Fruit fly (Drosophila melanogaster) whole organism, embryonic: ENCODE results near the gene CG13896.

Experiments
- Abd-B ChIP-seq: fragments of 200-800 bp; sonication (Bioruptor generic); optimal IDR thresholded peaks from 2 replicates; lab custom pipeline; 2018; ENCODE audit warnings: missing biosample characterization, mild to moderate bottlenecking, missing genetic modification characterization, moderate library complexity
- Asciz ChIP-seq: fragments of 200-800 bp; sonication (Bioruptor generic); optimal IDR thresholded peaks from 2 replicates; lab custom pipeline; 2017; ENCODE audit warnings: missing biosample characterization, mild to moderate bottlenecking, missing genetic modification characterization, missing genetic modification reagents
- Atf-2 ChIP-seq: fragments of 200-800 bp; sonication (Bioruptor generic); optimal IDR thresholded peaks from 2 replicates; lab custom pipeline; 2016; ENCODE audit warnings: missing biosample characterization, missing genetic modification characterization
- CG1024 ChIP-seq: fragments of 200-800 bp; sonication (Bioruptor generic); IDR thresholded peaks from 2 replicates; pipeline ENCODE4 v1.3.6; 2022; ENCODE audit warnings: missing biosample characterization, missing genetic modification characterization
- CG14050 ChIP-seq: fragments of 200-800 bp; sonication (Bioruptor generic); IDR thresholded peaks from 3 replicates; pipeline ENCODE4 v1.3.6; 2022; ENCODE audit warnings: missing biosample characterization, missing genetic modification characterization
- CG15514 ChIP-seq: fragments of 200-800 bp; sonication (Bioruptor generic); optimal IDR thresholded peaks from 3 replicates; lab custom pipeline; 2017; ENCODE audit warnings: missing biosample characterization, missing genetic modification characterization, mild to moderate bottlenecking, moderate library complexity, missing genetic modification reagents
- CG1647 ChIP-seq: fragments of 200-800 bp; sonication (Bioruptor generic); optimal IDR thresholded peaks from 3 replicates; lab custom pipeline; 2016; ENCODE audit warnings: missing biosample characterization, missing genetic modification characterization
- CG17612 ChIP-seq: fragments of 200-800 bp; sonication (Bioruptor generic); IDR thresholded peaks from 2 replicates; pipeline ENCODE4 v1.3.6; 2022; ENCODE audit warnings: missing biosample characterization, missing genetic modification characterization
- CG18262 ChIP-seq: fragments of 200-800 bp; optimal IDR thresholded peaks from 3 replicates; lab custom pipeline; 2019; ENCODE audit warnings: missing biosample characterization, mild to moderate bottlenecking, missing genetic modification characterization, moderate library complexity
- CG1832 ChIP-seq: fragments of 200-800 bp; sonication (Bioruptor generic); optimal IDR thresholded peaks from 2 replicates; lab custom pipeline; 2017; ENCODE audit warnings: missing biosample characterization, mild to moderate bottlenecking, missing genetic modification characterization, inconsistent platforms
- CG18476 ChIP-seq: fragments of 200-800 bp; sonication (Bioruptor generic); optimal IDR thresholded peaks from 2 replicates; lab custom pipeline; 2016; ENCODE audit warnings: missing biosample characterization, mild to moderate bottlenecking, missing genetic modification characterization
- CG42726 ChIP-seq: fragments of 200-800 bp; sonication (Bioruptor generic); IDR thresholded peaks from 2 replicates; pipeline ENCODE4 v1.3.6; 2022; ENCODE audit warnings: missing biosample characterization, missing genetic modification characterization; ENCODE audit not compliant: partially characterized antibody
- CG6791 ChIP-seq: fragments of 200-800 bp; sonication (Bioruptor generic); IDR thresholded peaks from 3 replicates; pipeline ENCODE4 v1.3.6; 2022; ENCODE audit warnings: missing biosample characterization, missing genetic modification characterization; ENCODE audit not compliant: partially characterized antibody
- CG7987 ChIP-seq: fragments of 200-800 bp; sonication (Bioruptor generic); optimal IDR thresholded peaks from 2 replicates; lab custom pipeline; 2018; ENCODE audit warnings: missing biosample characterization, mild to moderate bottlenecking, missing genetic modification characterization, moderate library complexity
- CG8478 ChIP-seq: fragments of >200 bp; optimal IDR thresholded peaks from 2 replicates; lab custom pipeline; 2018
- CG8944 ChIP-seq: fragments of 200-800 bp; sonication (Bioruptor generic); optimal IDR thresholded peaks from 3 replicates; lab custom pipeline; 2016; ENCODE audit warnings: missing biosample characterization, missing genetic modification characterization
- CG9876 ChIP-seq: fragments of 200-800 bp; sonication (Bioruptor generic); optimal IDR thresholded peaks from 2 replicates; lab custom pipeline; 2016; ENCODE audit warnings: missing biosample characterization, missing genetic modification characterization
- CkIIα-i1 ChIP-seq: fragments of 200-800 bp; sonication (Bioruptor generic); IDR thresholded peaks from 2 replicates; pipeline ENCODE4 v1.3.6; 2022; ENCODE audit warnings: missing biosample characterization, missing genetic modification characterization
- Doc2 ChIP-seq: fragments of 200-800 bp; sonication (Bioruptor generic); IDR thresholded peaks from 2 replicates; pipeline ENCODE4 v1.3.6; 2022; ENCODE audit warnings: missing biosample characterization, missing genetic modification characterization
- Gug ChIP-seq: fragments of 200-800 bp; sonication (Bioruptor generic); IDR thresholded peaks from 4 replicates; pipeline ENCODE4 v1.3.6; 2022; ENCODE audit warnings: missing biosample characterization, missing genetic modification characterization
- Hmx ChIP-seq: fragments of 200-800 bp; sonication (Bioruptor generic); optimal IDR thresholded peaks from 2 replicates; lab custom pipeline; 2016; ENCODE audit warnings: missing biosample characterization, missing genetic modification characterization
- MESR4 ChIP-seq: fragments of 200-800 bp; sonication (Bioruptor generic); optimal IDR thresholded peaks from 2 replicates; lab custom pipeline; 2018; ENCODE audit warnings: missing biosample characterization, mild to moderate bottlenecking, missing genetic modification characterization, moderate library complexity
- Meics ChIP-seq: fragments of 200-800 bp; sonication (Bioruptor generic); optimal IDR thresholded peaks from 2 replicates; lab custom pipeline; 2017; ENCODE audit warnings: missing biosample characterization, mild to moderate bottlenecking, missing genetic modification characterization
- NK7.1 ChIP-seq: fragments of 200-800 bp; sonication (Bioruptor generic); optimal IDR thresholded peaks from 3 replicates; lab custom pipeline; 2016; ENCODE audit warnings: missing biosample characterization, missing genetic modification characterization
- Sin3A ChIP-seq: fragments of >200 bp; optimal IDR thresholded peaks from 2 replicates; lab custom pipeline; 2018
- Spps ChIP-seq: fragments of 200-800 bp; sonication (Bioruptor generic); optimal IDR thresholded peaks from 2 replicates; lab custom pipeline; 2018; ENCODE audit warnings: missing biosample characterization, mild to moderate bottlenecking, missing genetic modification characterization
- ac ChIP-seq: fragments of 200-800 bp; sonication (Bioruptor generic); optimal IDR thresholded peaks from 3 replicates; lab custom pipeline; 2017; ENCODE audit warnings: missing biosample characterization, mild to moderate bottlenecking, missing genetic modification characterization
- ato ChIP-seq: fragments of 200-800 bp; sonication (Bioruptor generic); IDR thresholded peaks from 2 replicates; pipeline ENCODE4 v1.3.6; 2022; ENCODE audit warnings: missing biosample characterization, missing genetic modification characterization; ENCODE audit not compliant: partially characterized antibody
- cato ChIP-seq: fragments of 200-800 bp; sonication (Bioruptor generic); optimal IDR thresholded peaks from 2 replicates; lab custom pipeline; 2016; ENCODE audit warnings: missing biosample characterization, missing genetic modification characterization, borderline replicate concordance
- chm ChIP-seq: fragments of 200-800 bp; sonication (Bioruptor generic); IDR thresholded peaks from 2 replicates; pipeline ENCODE4 v1.3.6; 2022; ENCODE audit warnings: missing biosample characterization, missing genetic modification characterization
- chn ChIP-seq: fragments of 200-800 bp; sonication (Bioruptor generic); optimal IDR thresholded peaks from 2 replicates; lab custom pipeline; 2016; ENCODE audit warnings: missing biosample characterization, missing genetic modification characterization
- gem ChIP-seq: fragments of 200-800 bp; sonication (Bioruptor generic); optimal IDR thresholded peaks from 2 replicates; lab custom pipeline; 2019; ENCODE audit warnings: missing biosample characterization, mild to moderate bottlenecking, missing genetic modification characterization, moderate library complexity
- gro ChIP-seq: fragments of 200-800 bp; sonication (Bioruptor generic); optimal IDR thresholded peaks from 2 replicates; lab custom pipeline; 2016; ENCODE audit warnings: missing biosample characterization, missing genetic modification characterization
- gt ChIP-seq: fragments of 200-800 bp; sonication (Bioruptor generic); IDR thresholded peaks from 2 replicates; pipeline ENCODE4 v1.3.6; 2022; ENCODE audit warnings: missing biosample characterization, missing genetic modification characterization
- hbn ChIP-seq: fragments of 200-800 bp; sonication (Bioruptor generic); IDR thresholded peaks from 2 replicates; pipeline ENCODE4 v1.3.6; 2022; ENCODE audit warnings: missing biosample characterization, missing genetic modification characterization; ENCODE audit not compliant: partially characterized antibody
- jing ChIP-seq: fragments of 200-800 bp; sonication (Bioruptor generic); optimal IDR thresholded peaks from 2 replicates; lab custom pipeline; 2018; ENCODE audit warnings: missing biosample characterization, mild to moderate bottlenecking, missing genetic modification characterization
- luna ChIP-seq: fragments of 200-800 bp; sonication (Bioruptor generic); optimal IDR thresholded peaks from 2 replicates; lab custom pipeline; 2016; ENCODE audit warnings: missing biosample characterization, missing genetic modification characterization
- nerfin-1 ChIP-seq: fragments of 200-800 bp; sonication (Bioruptor generic); optimal IDR thresholded peaks from 3 replicates; lab custom pipeline; 2019; ENCODE audit warnings: missing biosample characterization, mild to moderate bottlenecking, missing genetic modification characterization, moderate library complexity
- nmo ChIP-seq: fragments of 200-800 bp; sonication (Bioruptor generic); optimal IDR thresholded peaks from 2 replicates; lab custom pipeline; 2018; ENCODE audit warnings: missing biosample characterization, mild to moderate bottlenecking, missing genetic modification characterization, moderate library complexity
- odd ChIP-seq: fragments of 200-800 bp; sonication (Bioruptor generic); optimal IDR thresholded peaks from 2 replicates; lab custom pipeline; 2017; ENCODE audit warnings: missing biosample characterization, mild to moderate bottlenecking, missing genetic modification characterization
- row ChIP-seq: fragments of 200-800 bp; sonication (Bioruptor generic); IDR thresholded peaks from 3 replicates; pipeline ENCODE4 v1.3.6; 2022; ENCODE audit warnings: missing biosample characterization, missing genetic modification characterization
- run ChIP-seq: fragments of 200-800 bp; sonication (Bioruptor generic); optimal IDR thresholded peaks from 3 replicates; lab custom pipeline; 2018; ENCODE audit warnings: missing biosample characterization, mild to moderate bottlenecking, missing genetic modification characterization
- salm ChIP-seq: fragments of 200-800 bp; sonication (Bioruptor generic); optimal IDR thresholded peaks from 2 replicates; lab custom pipeline; 2018; ENCODE audit warnings: missing biosample characterization, mild to moderate bottlenecking, missing genetic modification characterization
- tin ChIP-seq: fragments of 200-800 bp; sonication (Bioruptor generic); optimal IDR thresholded peaks from 3 replicates; lab custom pipeline; 2016; ENCODE audit warnings: missing biosample characterization, missing genetic modification characterization
- tll ChIP-seq, 2 experiments: fragments of 200-800 bp in 1 of 2; fragments of >200 bp in 1 of 2; sonication (Bioruptor generic) in 1 of 2; optimal IDR thresholded peaks; 2 replicates each; lab custom pipeline; 2017 to 2019; ENCODE audit warnings: missing biosample characterization in 2 of 2, missing genetic modification characterization in 2 of 2, mild to moderate bottlenecking in 1 of 2, moderate library complexity in 1 of 2
- ttk ChIP-seq: fragments of 200-800 bp; sonication (Bioruptor generic); IDR thresholded peaks from 2 replicates; pipeline ENCODE4 v2.1.2; 2022; ENCODE audit warnings: missing biosample characterization, missing genetic modification characterization
- unc-4 ChIP-seq: fragments of 200-800 bp; sonication (Bioruptor generic); IDR thresholded peaks from 2 replicates; pipeline ENCODE4 v1.3.6; 2022; ENCODE audit warnings: missing biosample characterization, missing genetic modification characterization; ENCODE audit not compliant: partially characterized antibody
- wek ChIP-seq: fragments of 200-800 bp; sonication (Bioruptor generic); optimal IDR thresholded peaks from 3 replicates; lab custom pipeline; 2018; ENCODE audit warnings: missing biosample characterization, mild to moderate bottlenecking, missing genetic modification characterization, moderate library complexity
- zen ChIP-seq: fragments of 200-800 bp; sonication (Bioruptor generic); optimal IDR thresholded peaks from 3 replicates; lab custom pipeline; 2018; ENCODE audit warnings: missing biosample characterization, mild to moderate bottlenecking, missing genetic modification characterization, moderate library complexity
- zf30C ChIP-seq: fragments of 200-800 bp; sonication (Bioruptor generic); optimal IDR thresholded peaks from 3 replicates; lab custom pipeline; 2018; ENCODE audit warnings: missing biosample characterization, mild to moderate bottlenecking, missing genetic modification characterization

Gene CG13896

DNA sequence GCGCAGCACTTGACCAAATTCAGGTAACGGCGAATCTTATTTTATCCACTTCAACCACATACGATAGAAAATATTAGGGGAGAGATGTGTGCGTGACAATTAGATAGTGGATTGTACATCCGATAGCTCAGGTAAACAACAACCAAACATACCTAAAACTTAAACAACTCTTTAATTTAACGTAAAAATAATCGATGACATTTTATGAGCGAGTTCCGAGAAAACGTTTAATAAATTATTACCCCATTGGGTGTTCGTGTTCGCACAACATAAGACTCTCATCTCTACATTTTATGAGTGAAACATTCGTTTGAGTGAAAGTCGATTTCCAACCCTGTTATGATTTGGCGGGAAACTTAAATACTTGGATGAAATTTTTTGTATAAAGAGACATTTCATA is 31.4 kb downstream of the CG13896 start, which contains the start of gene CG17129 (continued):
- TF ChIP-seq wek (peak; percentile 26), CG6791 (GFP tag; lab: Robert Waterston, UW) (peak; percentile 90), CG1024 (GFP tag; lab: Robert Waterston, UW) (peak; percentile 39; the same call in 1 of the 2 replicates), Atf-2 (GFP tag; lab: Kevin White, UChicago) (peak; percentile 67), tin (GFP tag; lab: Kevin White, UChicago) (peak; percentile 83), Sin3A (lab: Kevin White, UChicago) (peak; percentile 7), CG1832 (GFP tag; lab: Kevin White, UChicago) (no peak), Gug (GFP tag; lab: Robert Waterston, UW) (peak; percentile 85), CkIIα-i1 (GFP tag; lab: Robert Waterston, UW) (no peak), salm (peak; percentile 7), luna (peak; percentile 54), Meics (peak; percentile 61), CG9876 (GFP tag; lab: Kevin White, UChicago) (peak; percentile 5), CG42726 (GFP tag; lab: Robert Waterston, UW) (peak; percentile 39; the same call in 1 of the 2 replicates), cato (peak; percentile 28), unc-4 (peak; percentile 95), CG8944 (GFP tag; lab: Kevin White, UChicago) (peak; percentile 79), zen (tag; lab: Kevin White, UChicago) (peak; percentile 66), CG18476 (GFP tag; lab: Kevin White, UChicago) (peak; percentile 43), MESR4 (peak; percentile 21), ac (GFP tag; lab: Kevin White, UChicago) (no peak), tll (GFP tag; optimal IDR thresholded peaks at IDR 0.05; lab: Kevin White, UChicago) (no peak), CG1647 (GFP tag; lab: Kevin White, UChicago) (peak; percentile 77), odd (GFP tag; lab: Kevin White, UChicago) (no peak), nmo (GFP tag; lab: Kevin White, UChicago) (peak; percentile 77), gt (no peak), chm (GFP tag; lab: Robert Waterston, UW) (peak; percentile 74), gro (GFP tag; lab: Kevin White, UChicago) (peak; percentile 91), zf30C (no peak), nerfin-1 (tag; lab: Kevin White, UChicago) (peak; percentile 73), Abd-B (GFP tag; lab: Kevin White, UChicago) (peak; percentile 76), CG14050 (GFP tag; lab: Robert Waterston, UW) (0 out of 3 replicates have a peak, but pooled peaks have one; percentile 22), CG17612 (GFP tag; lab: Robert Waterston, UW) (peak; percentile 40; the same call in 1 of the 2 replicates), CG15514 (GFP tag; lab: Kevin White, UChicago) (peak; percentile 81), hbn (GFP tag; lab: Robert Waterston, UW) (peak; percentile 99), CG18262 (tag; lab: Kevin White, UChicago) (peak; percentile 74), NK7.1 (GFP tag; lab: Kevin White, UChicago) (peak; percentile 60), ato (GFP tag; lab: Robert Waterston, UW) (peak; percentile 68; the same call in 1 of the 2 replicates), run (tag; lab: Kevin White, UChicago) (no peak), CG8478 (lab: Kevin White, UChicago) (no peak), Asciz (peak; percentile 54), chn (peak; percentile 73), Doc2 (GFP tag; lab: Robert Waterston, UW) (no peak), Hmx (GFP tag; lab: Kevin White, UChicago) (peak; percentile 56), Spps (peak; percentile 59), CG7987 (GFP tag; lab: Kevin White, UChicago) (peak; percentile 13), gem (tag; lab: Kevin White, UChicago) (peak; percentile 83), row (GFP tag; lab: Robert Waterston, UW) (peak; percentile 94), jing (GFP tag; lab: Kevin White, UChicago) (no peak), ttk (peak; percentile 73)
